Worm (Caenorhabditis elegans): ENCODE data around the gene tag-120.

- TF ChIP-seq lin-11 (tag; optimal IDR thresholded peaks at IDR 0.05): no peak
- no peak for TF ChIP-seq zag-1 (tag; optimal IDR thresholded peaks at IDR 0.05)
- TF ChIP-seq sma-3 (GFP tag; optimal IDR thresholded peaks at IDR 0.05): no peak
- no peak for TF ChIP-seq elt-3 (tag; optimal IDR thresholded peaks at IDR 0.05)
- no peak for TF ChIP-seq ZK546.5 (tag; optimal IDR thresholded peaks at IDR 0.05)
- TF ChIP-seq nhr-237 (tag; optimal IDR thresholded peaks at IDR 0.05): no peak
- TF ChIP-seq mdl-1 (tag; optimal IDR thresholded peaks at IDR 0.05): no peak
- no peak for TF ChIP-seq unc-39 (tag; optimal IDR thresholded peaks at IDR 0.05)
Measured at ce11 chrV:9714909-9715308, 5.3 kb upstream of the tag-120 start, which contains the start of gene F40F9.3.
